Fruit fly (Drosophila melanogaster) whole organism, embryonic: ENCODE results near the gene Pex10.
A peak's percentile ranks its signal among the peaks of the same experiment; 100 is the strongest.

Experiments used
- Antp ChIP-seq: fragments of 200-800 bp; sonication (Bioruptor generic); optimal IDR thresholded peaks from 3 replicates; lab custom pipeline; 2016; ENCODE audit warnings: missing biosample characterization, missing genetic modification characterization
- Atf-2 ChIP-seq: fragments of 200-800 bp; sonication (Bioruptor generic); optimal IDR thresholded peaks from 2 replicates; lab custom pipeline; 2016; ENCODE audit warnings: missing biosample characterization, missing genetic modification characterization
- Atf6 ChIP-seq: fragments of 200-800 bp; sonication (Bioruptor generic); IDR thresholded peaks from 2 replicates; pipeline ENCODE4 v1.3.6; 2022; ENCODE audit warnings: missing biosample characterization, missing genetic modification characterization
- CG12299 ChIP-seq: fragments of 200-800 bp; sonication (Bioruptor generic); optimal IDR thresholded peaks from 2 replicates; lab custom pipeline; 2018; ENCODE audit warnings: missing biosample characterization, mild to moderate bottlenecking, missing genetic modification characterization
- CG13894 ChIP-seq: fragments of 200-800 bp; sonication (Bioruptor generic); optimal IDR thresholded peaks from 3 replicates; lab custom pipeline; 2018; ENCODE audit warnings: missing biosample characterization, mild to moderate bottlenecking, missing genetic modification characterization, moderate library complexity
- CG14050 ChIP-seq: fragments of 200-800 bp; sonication (Bioruptor generic); IDR thresholded peaks from 3 replicates; pipeline ENCODE4 v1.3.6; 2022; ENCODE audit warnings: missing biosample characterization, missing genetic modification characterization
- CG18262 ChIP-seq: fragments of 200-800 bp; optimal IDR thresholded peaks from 3 replicates; lab custom pipeline; 2019; ENCODE audit warnings: missing biosample characterization, mild to moderate bottlenecking, missing genetic modification characterization, moderate library complexity
- CG18476 ChIP-seq: fragments of 200-800 bp; sonication (Bioruptor generic); optimal IDR thresholded peaks from 2 replicates; lab custom pipeline; 2016; ENCODE audit warnings: missing biosample characterization, mild to moderate bottlenecking, missing genetic modification characterization
- CG18599 ChIP-seq: fragments of 200-800 bp; sonication (Bioruptor generic); optimal IDR thresholded peaks from 3 replicates; lab custom pipeline; 2017; ENCODE audit warnings: missing biosample characterization, missing genetic modification characterization, mild to moderate bottlenecking, moderate library complexity, missing genetic modification reagents
- CG18764 ChIP-seq: fragments of 200-800 bp; sonication (Bioruptor generic); optimal IDR thresholded peaks from 3 replicates; lab custom pipeline; 2016; ENCODE audit warnings: missing biosample characterization, missing genetic modification characterization
- CG30403 ChIP-seq: fragments of 200-800 bp; sonication (Bioruptor generic); optimal IDR thresholded peaks from 3 replicates; lab custom pipeline; 2016; ENCODE audit warnings: missing biosample characterization, missing genetic modification characterization
- CG3847 ChIP-seq: fragments of 200-800 bp; sonication (Bioruptor generic); IDR thresholded peaks from 2 replicates; pipeline ENCODE4 v1.3.6; 2022; ENCODE audit warnings: missing biosample characterization, missing genetic modification characterization
- CG4820 ChIP-seq: fragments of 200-800 bp; sonication (Bioruptor generic); optimal IDR thresholded peaks from 3 replicates; lab custom pipeline; 2016; ENCODE audit warnings: missing biosample characterization, missing genetic modification characterization
- CG6689 ChIP-seq: fragments of 200-800 bp; sonication (Bioruptor generic); IDR thresholded peaks from 2 replicates; pipeline ENCODE4 v1.3.6; 2022; ENCODE audit warnings: missing biosample characterization, missing genetic modification characterization
- CG7839 ChIP-seq: fragments of 200-800 bp; sonication (Bioruptor generic); optimal IDR thresholded peaks from 3 replicates; lab custom pipeline; 2018; ENCODE audit warnings: missing biosample characterization, mild to moderate bottlenecking, missing genetic modification characterization, moderate library complexity
- CG9797 ChIP-seq: fragments of 200-800 bp; sonication (Bioruptor generic); optimal IDR thresholded peaks from 3 replicates; lab custom pipeline; 2018; ENCODE audit warnings: missing biosample characterization, mild to moderate bottlenecking, missing genetic modification characterization
- CG9817 ChIP-seq: fragments of 200-800 bp; sonication (Bioruptor generic); optimal IDR thresholded peaks from 2 replicates; lab custom pipeline; 2018; ENCODE audit warnings: missing biosample characterization, mild to moderate bottlenecking, missing genetic modification characterization, moderate library complexity
- Chrac-16 ChIP-seq: fragments of 200-800 bp; sonication (Bioruptor generic); optimal IDR thresholded peaks from 3 replicates; lab custom pipeline; 2016; ENCODE audit warnings: missing biosample characterization, missing genetic modification characterization
- CkIIα-i1 ChIP-seq: fragments of 200-800 bp; sonication (Bioruptor generic); IDR thresholded peaks from 2 replicates; pipeline ENCODE4 v1.3.6; 2022; ENCODE audit warnings: missing biosample characterization, missing genetic modification characterization
- CoRest ChIP-seq: fragments of 200-800 bp; sonication (Bioruptor generic); optimal IDR thresholded peaks from 3 replicates; lab custom pipeline; 2018; ENCODE audit warnings: missing biosample characterization, mild to moderate bottlenecking, missing genetic modification characterization, moderate library complexity
- Dad ChIP-seq: fragments of 200-800 bp; sonication (Bioruptor generic); optimal IDR thresholded peaks from 3 replicates; lab custom pipeline; 2016; ENCODE audit warnings: missing biosample characterization, missing genetic modification characterization
- Hmx ChIP-seq: fragments of 200-800 bp; sonication (Bioruptor generic); optimal IDR thresholded peaks from 2 replicates; lab custom pipeline; 2016; ENCODE audit warnings: missing biosample characterization, missing genetic modification characterization
- Hr51 ChIP-seq, 2 experiments: fragments of 200-800 bp; sonication (Bioruptor generic); optimal IDR thresholded peaks; 2 replicates in 1 of 2; 3 replicates in 1 of 2; lab custom pipeline; 2016 to 2018; ENCODE audit warnings: missing biosample characterization in 2 of 2, missing genetic modification characterization in 2 of 2, mild to moderate bottlenecking in 1 of 2, moderate library complexity in 1 of 2
- Jarid2 ChIP-seq: fragments of 200-800 bp; sonication (Bioruptor generic); optimal IDR thresholded peaks from 3 replicates; lab custom pipeline; 2017; ENCODE audit warnings: mild to moderate bottlenecking, missing biosample characterization, missing genetic modification reagents, missing genetic modification characterization
- MTF-1 ChIP-seq: fragments of 200-800 bp; sonication (Bioruptor generic); optimal IDR thresholded peaks from 2 replicates; lab custom pipeline; 2018; ENCODE audit warnings: missing biosample characterization, mild to moderate bottlenecking, missing genetic modification characterization, borderline replicate concordance
- NFAT ChIP-seq: fragments of 200-800 bp; sonication (Bioruptor generic); IDR thresholded peaks from 2 replicates; pipeline ENCODE4 v1.3.6; 2022; ENCODE audit warnings: missing biosample characterization, missing genetic modification characterization
- NfI ChIP-seq: fragments of 200-800 bp; sonication (Bioruptor generic); optimal IDR thresholded peaks from 3 replicates; lab custom pipeline; 2018; ENCODE audit warnings: missing biosample characterization, mild to moderate bottlenecking, missing genetic modification characterization, moderate library complexity
- Oli ChIP-seq: fragments of 200-800 bp; sonication (Bioruptor generic); optimal IDR thresholded peaks from 2 replicates; lab custom pipeline; 2018; ENCODE audit warnings: missing biosample characterization, mild to moderate bottlenecking, missing genetic modification characterization, moderate library complexity
- Ravus ChIP-seq: fragments of 200-800 bp; sonication (Bioruptor generic); IDR thresholded peaks from 2 replicates; pipeline ENCODE4 v1.3.6; 2022; ENCODE audit warnings: missing biosample characterization, missing genetic modification characterization
- Stat92E ChIP-seq, 3 experiments: fragments of >200 bp in 2 of 3; fragments of 200-800 bp in 1 of 3; sonication (Bioruptor generic) in 1 of 3; optimal IDR thresholded peaks; 2 replicates each; lab custom pipeline; 2017 to 2019; ENCODE audit warnings: missing biosample characterization in 3 of 3, missing genetic modification characterization in 3 of 3, mild to moderate bottlenecking in 1 of 3, moderate library complexity in 1 of 3
- Taf1 ChIP-seq: fragments of 200-800 bp; sonication (Bioruptor generic); IDR thresholded peaks from 2 replicates; pipeline ENCODE4 v1.3.6; 2022; ENCODE audit warnings: missing biosample characterization, missing genetic modification characterization
- cato ChIP-seq: fragments of 200-800 bp; sonication (Bioruptor generic); optimal IDR thresholded peaks from 2 replicates; lab custom pipeline; 2016; ENCODE audit warnings: missing biosample characterization, missing genetic modification characterization, borderline replicate concordance
- crol ChIP-seq: fragments of 200-800 bp; sonication (Bioruptor generic); IDR thresholded peaks from 2 replicates; pipeline ENCODE4 v1.3.6; 2022; ENCODE audit warnings: missing biosample characterization, missing genetic modification characterization
- gfzf ChIP-seq: fragments of 200-800 bp; sonication (Bioruptor generic); optimal IDR thresholded peaks from 2 replicates; lab custom pipeline; 2016; ENCODE audit warnings: missing biosample characterization, mild to moderate bottlenecking, missing genetic modification characterization, moderate library complexity
- gro ChIP-seq: fragments of 200-800 bp; sonication (Bioruptor generic); optimal IDR thresholded peaks from 2 replicates; lab custom pipeline; 2016; ENCODE audit warnings: missing biosample characterization, missing genetic modification characterization
- gt ChIP-seq: fragments of 200-800 bp; sonication (Bioruptor generic); IDR thresholded peaks from 2 replicates; pipeline ENCODE4 v1.3.6; 2022; ENCODE audit warnings: missing biosample characterization, missing genetic modification characterization
- mam ChIP-seq: fragments of 200-800 bp; sonication (Bioruptor generic); optimal IDR thresholded peaks from 3 replicates; lab custom pipeline; 2016; ENCODE audit warnings: missing biosample characterization, missing genetic modification characterization
- odd ChIP-seq: fragments of 200-800 bp; sonication (Bioruptor generic); optimal IDR thresholded peaks from 2 replicates; lab custom pipeline; 2017; ENCODE audit warnings: missing biosample characterization, mild to moderate bottlenecking, missing genetic modification characterization
- pan ChIP-seq, 4 experiments: fragments of >200 bp in 3 of 4; fragments of 200-800 bp in 1 of 4; sonication (Bioruptor generic) in 1 of 4; optimal IDR thresholded peaks in 3 of 4; IDR thresholded peaks in 1 of 4; 2 replicates each; pipeline versions ENCODE4 v1.3.6 to Lab custom; 2017 to 2022; ENCODE audit warnings: missing biosample characterization in 2 of 4, missing genetic modification characterization in 2 of 4, mixed read lengths in 1 of 4
- run ChIP-seq: fragments of 200-800 bp; sonication (Bioruptor generic); optimal IDR thresholded peaks from 3 replicates; lab custom pipeline; 2018; ENCODE audit warnings: missing biosample characterization, mild to moderate bottlenecking, missing genetic modification characterization
- scrt ChIP-seq: fragments of 200-800 bp; sonication (Bioruptor generic); optimal IDR thresholded peaks from 2 replicates; lab custom pipeline; 2018; ENCODE audit warnings: missing biosample characterization, mild to moderate bottlenecking, missing genetic modification characterization, moderate library complexity
- slbo ChIP-seq: fragments of 200-800 bp; sonication (Bioruptor generic); IDR thresholded peaks from 2 replicates; pipeline ENCODE4 v1.3.6; 2022; ENCODE audit warnings: missing biosample characterization, missing genetic modification characterization
- tap ChIP-seq: fragments of 200-800 bp; optimal IDR thresholded peaks from 3 replicates; lab custom pipeline; 2019; ENCODE audit warnings: missing biosample characterization, mild to moderate bottlenecking, missing genetic modification characterization, moderate library complexity
- tin ChIP-seq: fragments of 200-800 bp; sonication (Bioruptor generic); optimal IDR thresholded peaks from 3 replicates; lab custom pipeline; 2016; ENCODE audit warnings: missing biosample characterization, missing genetic modification characterization
- ttk ChIP-seq: fragments of 200-800 bp; sonication (Bioruptor generic); IDR thresholded peaks from 2 replicates; pipeline ENCODE4 v2.1.2; 2022; ENCODE audit warnings: missing biosample characterization, missing genetic modification characterization
- unc-4 ChIP-seq: fragments of 200-800 bp; sonication (Bioruptor generic); IDR thresholded peaks from 2 replicates; pipeline ENCODE4 v1.3.6; 2022; ENCODE audit warnings: missing biosample characterization, missing genetic modification characterization; ENCODE audit not compliant: partially characterized antibody
- vnd ChIP-seq: fragments of 200-800 bp; sonication (Bioruptor generic); IDR thresholded peaks from 3 replicates; pipeline ENCODE4 v1.3.6; 2022; ENCODE audit warnings: missing biosample characterization, missing genetic modification characterization; ENCODE audit not compliant: partially characterized antibody
- zfh1 ChIP-seq: fragments of 200-800 bp; sonication (Bioruptor generic); IDR thresholded peaks from 3 replicates; pipeline ENCODE4 v1.3.6; 2022; ENCODE audit warnings: missing biosample characterization, missing genetic modification characterization

The Pex10 gene

dm6 chr3L:1548345-1548970, 9.6 kb upstream of the Pex10 start (continued):
- TF ChIP-seq CG6689 (GFP tag; lab: Robert Waterston, UW) (peak; percentile 38; the same call in 1 of the 2 replicates), slbo (GFP tag; lab: Robert Waterston, UW) (peak; percentile 73), CG3847 (GFP tag; lab: Robert Waterston, UW) (peak; percentile 20; the same call in 1 of the 2 replicates), CG14050 (GFP tag; lab: Robert Waterston, UW) (no peak; the same call in 2 of the 3 replicates), CG9817 (tag; lab: Kevin White, UChicago) (peak; percentile 69), CG18262 (peak; percentile 53), CG12299 (peak; percentile 12), Chrac-16 (GFP tag; lab: Kevin White, UChicago) (peak; percentile 53), Stat92E (GFP tag; optimal IDR thresholded peaks at IDR 0.05; lab: Kevin White, UChicago) (no peak), gt (no peak), tin (GFP tag; lab: Kevin White, UChicago) (peak; percentile 37), Atf6 (GFP tag; lab: Robert Waterston, UW) (peak; percentile 46; the same call in 1 of the 2 replicates), Oli (peak; percentile 66), odd (GFP tag; lab: Kevin White, UChicago) (peak; percentile 50), gro (peak; percentile 69), ttk (GFP tag; lab: Robert Waterston, UW) (0 out of 2 replicates have a peak, but pooled peaks have one; percentile 22), Ravus (GFP tag; lab: Robert Waterston, UW) (0 out of 2 replicates have a peak, but pooled peaks have one; percentile 0), CG9797 (GFP tag; lab: Kevin White, UChicago) (no peak), zfh1 (GFP tag; lab: Robert Waterston, UW) (no peak), pan (optimal IDR thresholded peaks at IDR 0.05; lab: Kevin White, UChicago) (no peak), pan (GFP tag; optimal IDR thresholded peaks at IDR 0.05 in 1 of 2, IDR thresholded peaks at IDR 0.05 in 1 of 2) (no peak), run (tag; lab: Kevin White, UChicago) (no peak), Antp (GFP tag; lab: Kevin White, UChicago) (peak; percentile 16), NfI (GFP tag; lab: Kevin White, UChicago) (peak; percentile 57), CG18599 (GFP tag; lab: Kevin White, UChicago) (peak; percentile 81), Atf-2 (GFP tag; lab: Kevin White, UChicago) (peak; percentile 24), NFAT (GFP tag; lab: Robert Waterston, UW) (peak; percentile 10; the same call in 1 of the 2 replicates), Dad (GFP tag; lab: Kevin White, UChicago) (peak; percentile 5), MTF-1 (peak; percentile 21), CG30403 (GFP tag; lab: Kevin White, UChicago) (peak; percentile 80), tap (tag; lab: Kevin White, UChicago) (peak; percentile 38), scrt (GFP tag; lab: Kevin White, UChicago) (peak; percentile 50), CG18476 (GFP tag; lab: Kevin White, UChicago) (peak; percentile 31), CG4820 (GFP tag; lab: Kevin White, UChicago) (peak; percentile 37), unc-4 (GFP tag; lab: Robert Waterston, UW) (no peak), CkIIα-i1 (GFP tag; lab: Robert Waterston, UW) (no peak), CoRest (peak; percentile 70), cato (GFP tag; lab: Kevin White, UChicago) (peak; percentile 13), Hr51 (GFP tag; optimal IDR thresholded peaks at IDR 0.05; lab: Kevin White, UChicago) (peak in 1 of 2 experiments; percentile 82), CG18764 (GFP tag; lab: Kevin White, UChicago) (peak; percentile 22), Taf1 (GFP tag; lab: Robert Waterston, UW) (peak; percentile 17; the same call in 1 of the 2 replicates), CG7839 (peak; percentile 79), gfzf (GFP tag; lab: Kevin White, UChicago) (no peak), Hmx (GFP tag; lab: Kevin White, UChicago) (peak; percentile 54), vnd (GFP tag; lab: Robert Waterston, UW) (no peak), Jarid2 (no peak), CG13894 (tag; lab: Kevin White, UChicago) (peak; percentile 40), crol (no peak), mam (peak; percentile 62)
